Worm (Caenorhabditis elegans): ENCODE measurements around the gene F09F9.5.

- no peak for TF ChIP-seq F16B12.6 (tag; optimal IDR thresholded peaks at IDR 0.05)
- TF ChIP-seq aha-1 (tag; optimal IDR thresholded peaks at IDR 0.05) = no peak
- TF ChIP-seq nhr-237 (tag; optimal IDR thresholded peaks at IDR 0.05) = no peak
- TF ChIP-seq swsn-7 (tag; optimal IDR thresholded peaks at IDR 0.05) = no peak
- no peak for TF ChIP-seq nhr-19 (GFP tag; conservative IDR thresholded peaks at IDR 0.05)
- no peak for TF ChIP-seq ama-1 (optimal IDR thresholded peaks at IDR 0.05)
- TF ChIP-seq nhr-77 (tag; optimal IDR thresholded peaks at IDR 0.05) = no peak
- TF ChIP-seq ceh-82 (tag; optimal IDR thresholded peaks at IDR 0.05) = no peak
- no peak for TF ChIP-seq efl-1 (optimal IDR thresholded peaks at IDR 0.05)
- no peak for TF ChIP-seq efl-1 (GFP tag; optimal IDR thresholded peaks at IDR 0.05 in 1 of 2)
- no peak for TF ChIP-seq hlh-17 (GFP tag; optimal IDR thresholded peaks at IDR 0.05; ENCODE audit: borderline replicate concordance)
- TF ChIP-seq isw-1 (GFP tag; IDR thresholded peaks at IDR 0.05) = no peak
- TF ChIP-seq lin-35 (GFP tag; optimal IDR thresholded peaks at IDR 0.05) = no peak
- TF ChIP-seq aly-2 (tag; optimal IDR thresholded peaks at IDR 0.05) = no peak
- TF ChIP-seq unc-98 (GFP tag; IDR thresholded peaks at IDR 0.05) = no peak
These were observed 49.5 kb upstream of the F09F9.5 start for ce11 chrX:4068180-4068579.

All from whole organism, L1 larva.